Worm (Caenorhabditis elegans) whole organism, L1 larva: Measurements from ENCODE around the gene Y116F11A.3.

ENCODE experiments used
- elt-2 ChIP-seq: sonication (generic microtip); optimal IDR thresholded peaks from 2 replicates; lab custom pipeline; 2016; ENCODE audit warnings: missing genetic modification characterization, mild to moderate bottlenecking, inconsistent platforms, missing compliant biosample characterization, missing genetic modification reagents
- nhr-237 ChIP-seq: fragments of 150-350 bp; optimal IDR thresholded peaks from 2 replicates; lab custom pipeline; 2014; ENCODE audit warnings: missing biosample characterization, missing genetic modification characterization
- pqm-1 ChIP-seq: sonication (generic microtip); optimal IDR thresholded peaks from 3 replicates; lab custom pipeline; 2017; ENCODE audit warnings: missing biosample characterization, missing genetic modification characterization
- snpc-4 ChIP-seq: fragments of 150-350 bp; optimal IDR thresholded peaks from 2 replicates; lab custom pipeline; 2014; ENCODE audit warnings: missing biosample characterization, missing genetic modification characterization

DNA sequence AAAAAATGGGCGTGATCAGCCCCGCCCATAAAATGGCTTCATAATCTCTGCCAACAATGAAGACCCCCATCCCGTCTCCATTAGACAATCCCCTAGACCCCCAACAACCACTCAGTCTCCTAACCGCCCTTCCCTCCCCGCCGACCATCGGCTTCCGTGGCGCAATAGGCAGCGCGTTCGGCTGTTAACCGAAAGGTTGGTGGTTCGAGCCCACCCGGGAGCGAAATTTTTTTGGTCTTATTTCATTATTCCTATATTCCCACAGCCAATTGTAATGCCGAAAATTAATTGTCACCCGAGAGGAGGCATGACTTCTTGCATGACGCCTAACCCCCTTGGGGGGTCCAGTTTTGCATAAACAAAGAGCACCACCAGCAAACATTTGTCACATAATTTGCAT lies 6.0 kb upstream of the Y116F11A.3 start:
- TF ChIP-seq pqm-1 (tag; lab: Kevin White, UChicago) (no peak), elt-2 (no peak), nhr-237 (tag; lab: Kevin White, UChicago) (no peak), snpc-4 (no peak)
